Worm (Caenorhabditis elegans) whole organism, L4 larva: ENCODE results near the gene F59B10.2.
A peak's percentile ranks its signal among the peaks of the same experiment; 100 is the strongest.

Experiments
- F49E8.2 ChIP-seq: sonication (generic microtip); optimal IDR thresholded peaks from 2 replicates; lab custom pipeline; 2016; ENCODE audit warnings: missing compliant biosample characterization, mild to moderate bottlenecking, missing genetic modification characterization, borderline replicate concordance
- T20F7.1 ChIP-seq: fragments of 200-800 bp; sonication (Bioruptor generic); optimal IDR thresholded peaks from 2 replicates; lab custom pipeline; 2018; ENCODE audit warnings: mild to moderate bottlenecking, missing genetic modification characterization, missing compliant biosample characterization
- T26A8.4 ChIP-seq: fragments of 200-800 bp; sonication (Bioruptor generic); IDR thresholded peaks from 2 replicates; pipeline ENCODE4 v1.3.6; 2022; ENCODE audit warnings: missing genetic modification characterization, missing compliant biosample characterization
- Y48G9A.11 ChIP-seq: fragments of 200-800 bp; sonication (Bioruptor generic); IDR thresholded peaks from 2 replicates; pipeline ENCODE4 v1.3.6; 2022; ENCODE audit warnings: missing genetic modification reagents, missing genetic modification characterization, missing compliant biosample characterization
- Y75B8A.6 ChIP-seq: fragments of 200-800 bp; sonication (Bioruptor generic); IDR thresholded peaks from 2 replicates; pipeline ENCODE4 v1.3.6; 2022; ENCODE audit warnings: missing genetic modification reagents, missing genetic modification characterization, missing compliant biosample characterization
- ZK337.2 ChIP-seq: fragments of 200-800 bp; sonication (Bioruptor generic); IDR thresholded peaks from 2 replicates; pipeline ENCODE4 v1.3.6; 2022; ENCODE audit warnings: missing genetic modification reagents, missing genetic modification characterization, missing compliant biosample characterization
- ZK546.5 ChIP-seq, 2 experiments: sonication (generic microtip); optimal IDR thresholded peaks; 2 replicates each; lab custom pipeline; 2017; ENCODE audit warnings: missing biosample characterization in 2 of 2, missing genetic modification characterization in 2 of 2
- aha-1 ChIP-seq: fragments of 150-350 bp; peaks from one replicate; lab custom pipeline; 2014; ENCODE audit warnings: missing biosample characterization, missing genetic modification characterization
- ama-1 ChIP-seq: fragments of 150-350 bp; optimal IDR thresholded peaks from 2 replicates; lab custom pipeline; 2014; ENCODE audit warnings: inconsistent platforms, mixed read lengths
- arid-1 ChIP-seq: fragments of 200-800 bp; sonication (Bioruptor generic); conservative IDR thresholded peaks from 2 replicates; pipeline ENCODE4 v1.3.6; 2022; ENCODE audit warnings: missing genetic modification reagents, missing genetic modification characterization, missing compliant biosample characterization
- dmd-8 ChIP-seq: fragments of 200-800 bp; sonication (Bioruptor generic); IDR thresholded peaks from 2 replicates; pipeline ENCODE4 v1.3.6; 2022; ENCODE audit warnings: missing genetic modification characterization, missing compliant biosample characterization
- dmd-9 ChIP-seq: fragments of 200-800 bp; sonication (Bioruptor generic); IDR thresholded peaks from 2 replicates; pipeline ENCODE4 v1.3.6; 2022; ENCODE audit warnings: missing genetic modification reagents, missing genetic modification characterization, missing compliant biosample characterization
- duxl-1 ChIP-seq: sonication (generic microtip); optimal IDR thresholded peaks from 2 replicates; lab custom pipeline; 2016; ENCODE audit warnings: mild to moderate bottlenecking, missing genetic modification characterization, moderate library complexity, missing compliant biosample characterization; ENCODE audit not compliant: poor library complexity
- egl-27 ChIP-seq: sonication (generic microtip); optimal IDR thresholded peaks from 3 replicates; lab custom pipeline; 2017; ENCODE audit warnings: missing biosample characterization, missing genetic modification reagents, missing genetic modification characterization
- egl-43 ChIP-seq: fragments of 200-800 bp; sonication (Bioruptor generic); IDR thresholded peaks from 2 replicates; pipeline ENCODE4 v1.3.6; 2022; ENCODE audit warnings: missing genetic modification reagents, missing genetic modification characterization, missing compliant biosample characterization
- hif-1 ChIP-seq, 2 experiments: sonication (generic microtip); optimal IDR thresholded peaks; 2 replicates each; lab custom pipeline; 2016 to 2017; ENCODE audit warnings: missing compliant biosample characterization in 2 of 2, missing genetic modification characterization in 2 of 2, missing genetic modification reagents in 2 of 2, missing genotype in 2 of 2, mild to moderate bottlenecking in 1 of 2
- hlh-11 ChIP-seq: fragments of 200-800 bp; sonication (Bioruptor generic); optimal IDR thresholded peaks from 2 replicates; lab custom pipeline; 2018; ENCODE audit warnings: mild to moderate bottlenecking, missing genetic modification characterization, missing compliant biosample characterization
- hlh-30 ChIP-seq: sonication (generic microtip); optimal IDR thresholded peaks from 2 replicates; lab custom pipeline; 2017; ENCODE audit warnings: antibody characterized with exemption, mild to moderate bottlenecking, missing genetic modification characterization, missing compliant biosample characterization; ENCODE audit not compliant: insufficient read depth
- lim-7 ChIP-seq: fragments of 200-800 bp; sonication (Bioruptor generic); IDR thresholded peaks from 2 replicates; pipeline ENCODE4 v1.3.6; 2022; ENCODE audit warnings: missing genetic modification characterization, missing compliant biosample characterization
- lin-1 ChIP-seq: fragments of 200-800 bp; sonication (Bioruptor generic); IDR thresholded peaks from 2 replicates; pipeline ENCODE4 v1.3.6; 2022; ENCODE audit warnings: missing genetic modification reagents, missing genetic modification characterization, missing compliant biosample characterization
- lin-38 ChIP-seq: fragments of 200-800 bp; sonication (Bioruptor generic); IDR thresholded peaks from 2 replicates; pipeline ENCODE4 v1.3.6; 2022; ENCODE audit warnings: missing genetic modification reagents, missing genetic modification characterization, missing compliant biosample characterization
- madf-5 ChIP-seq, 2 experiments: fragments of 200-800 bp; sonication (Bioruptor generic); IDR thresholded peaks; 2 replicates each; pipeline ENCODE4 v1.3.6; 2022; ENCODE audit warnings: missing compliant biosample characterization in 2 of 2, missing genetic modification characterization in 2 of 2
- mdl-1 ChIP-seq, 2 experiments: fragments of 150-350 bp in 1 of 2; sonication (generic microtip) in 1 of 2; optimal IDR thresholded peaks; 2 replicates each; lab custom pipeline; 2014 to 2017; ENCODE audit warnings: missing biosample characterization in 2 of 2, missing genetic modification characterization in 2 of 2
- mdt-29 ChIP-seq: fragments of 200-800 bp; sonication (Bioruptor generic); IDR thresholded peaks from 2 replicates; pipeline ENCODE4 v1.3.6; 2022; ENCODE audit warnings: missing genetic modification reagents, missing genetic modification characterization, missing compliant biosample characterization
- mep-1 ChIP-seq: fragments of 150-350 bp; sonication (generic microtip); optimal IDR thresholded peaks from 3 replicates; lab custom pipeline; 2014; ENCODE audit warnings: missing biosample characterization, missing genetic modification characterization
- mes-2 ChIP-seq: sonication (generic microtip); optimal IDR thresholded peaks from 2 replicates; lab custom pipeline; 2016; ENCODE audit warnings: missing genotype, mild to moderate bottlenecking, missing genetic modification characterization, missing compliant biosample characterization; ENCODE audit not compliant: poor library complexity, severe bottlenecking
- mxl-3 ChIP-seq: fragments of 200-800 bp; sonication (Bioruptor generic); optimal IDR thresholded peaks from 2 replicates; lab custom pipeline; 2018; ENCODE audit warnings: mild to moderate bottlenecking, missing genetic modification characterization, missing compliant biosample characterization
- nhr-11 ChIP-seq: fragments of 150-350 bp; optimal IDR thresholded peaks from 2 replicates; lab custom pipeline; 2014; ENCODE audit warnings: missing biosample characterization, missing genetic modification characterization
- nhr-237 ChIP-seq: sonication (generic microtip); optimal IDR thresholded peaks from 2 replicates; lab custom pipeline; 2017; ENCODE audit warnings: missing biosample characterization, missing genetic modification characterization
- nhr-41 ChIP-seq: fragments of 200-800 bp; sonication (Bioruptor generic); IDR thresholded peaks from 2 replicates; pipeline ENCODE4 v1.3.6; 2022; ENCODE audit warnings: missing genetic modification reagents, missing genetic modification characterization, missing compliant biosample characterization
- nhr-48 ChIP-seq: sonication (generic microtip); optimal IDR thresholded peaks from 2 replicates; lab custom pipeline; 2016; ENCODE audit warnings: mild to moderate bottlenecking, missing genetic modification characterization, missing compliant biosample characterization
- pha-4 ChIP-seq, 2 experiments: fragments of 150-350 bp in 1 of 2; fragments of 200-800 bp in 1 of 2; sonication (Bioruptor generic) in 1 of 2; IDR thresholded peaks in 1 of 2; optimal IDR thresholded peaks in 1 of 2; 2 replicates each; pipeline versions ENCODE4 v1.3.6 to Lab custom; 2014 to 2022; ENCODE audit warnings: missing genetic modification characterization in 2 of 2, missing genetic modification reagents in 2 of 2, missing biosample characterization in 1 of 2, missing compliant biosample characterization in 1 of 2
- php-3 ChIP-seq: fragments of 200-800 bp; sonication (Bioruptor generic); IDR thresholded peaks from 2 replicates; pipeline ENCODE4 v1.3.6; 2022; ENCODE audit warnings: missing genetic modification reagents, missing genetic modification characterization, missing compliant biosample characterization
- sdz-12 ChIP-seq: fragments of 200-800 bp; sonication (Bioruptor generic); optimal IDR thresholded peaks from 2 replicates; lab custom pipeline; 2018; ENCODE audit warnings: mild to moderate bottlenecking, missing genetic modification characterization, missing compliant biosample characterization
- set-16 ChIP-seq: fragments of 200-800 bp; sonication (Bioruptor generic); IDR thresholded peaks from 2 replicates; pipeline ENCODE4 v1.3.6; 2022; ENCODE audit warnings: missing genetic modification reagents, missing genetic modification characterization, missing compliant biosample characterization
- snpc-1.2 ChIP-seq: fragments of 200-800 bp; sonication (Bioruptor generic); IDR thresholded peaks from 2 replicates; pipeline ENCODE4 v1.3.6; 2022; ENCODE audit warnings: missing genetic modification reagents, missing genetic modification characterization, missing compliant biosample characterization
- spr-1 ChIP-seq: sonication (generic microtip); optimal IDR thresholded peaks from 2 replicates; lab custom pipeline; 2016; ENCODE audit warnings: mild to moderate bottlenecking, missing genetic modification characterization, missing compliant biosample characterization
- spr-3 ChIP-seq: fragments of 200-800 bp; sonication (Bioruptor generic); optimal IDR thresholded peaks from 2 replicates; lab custom pipeline; 2018; ENCODE audit warnings: mild to moderate bottlenecking, missing genetic modification characterization, missing compliant biosample characterization
- tra-1 ChIP-seq: fragments of 200-800 bp; sonication (Bioruptor generic); IDR thresholded peaks from 2 replicates; pipeline ENCODE4 v1.3.6; 2022; ENCODE audit warnings: missing genetic modification reagents, missing genetic modification characterization, missing compliant biosample characterization
- zfp-3 ChIP-seq: fragments of 200-800 bp; sonication (Bioruptor generic); conservative IDR thresholded peaks from 2 replicates; pipeline ENCODE4 v1.3.6; 2022; ENCODE audit warnings: missing genetic modification reagents, missing genetic modification characterization, missing compliant biosample characterization
- zip-11 ChIP-seq: fragments of 200-800 bp; sonication (Bioruptor generic); IDR thresholded peaks from 2 replicates; pipeline ENCODE4 v1.3.6; 2022; ENCODE audit warnings: missing genetic modification characterization, missing compliant biosample characterization
- ztf-7 ChIP-seq: fragments of 150-350 bp; optimal IDR thresholded peaks from 2 replicates; lab custom pipeline; 2014; ENCODE audit warnings: missing biosample characterization, missing genetic modification characterization

Gene F59B10.2

DNA sequence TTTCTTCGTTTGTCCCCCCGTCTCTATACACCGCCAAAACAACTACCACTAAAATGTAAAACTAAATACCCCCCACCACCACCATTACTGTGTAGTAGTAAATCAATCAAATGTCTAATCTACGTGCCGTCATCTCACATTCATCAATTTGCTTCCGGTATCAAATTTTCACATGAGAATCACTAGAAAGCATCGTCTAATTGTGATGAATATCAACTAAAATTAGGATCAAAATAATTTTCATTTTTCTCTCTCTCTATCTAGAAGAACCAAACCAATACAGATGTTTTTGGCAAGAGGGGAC lies 37.1 kb upstream of the F59B10.2 start (continued):
- TF ChIP-seq nhr-237 (tag; lab: Kevin White, UChicago): no peak
- no peak for TF ChIP-seq dmd-8 (GFP tag; lab: Robert Waterston, UW)
- TF ChIP-seq ama-1 (lab: Kevin White, UChicago): peak; percentile 57
- no peak for TF ChIP-seq Y48G9A.11 (GFP tag; lab: Robert Waterston, UW)
- no peak for TF ChIP-seq Y75B8A.6 (GFP tag; lab: Robert Waterston, UW)
- TF ChIP-seq hlh-11 (tag; lab: Kevin White, UChicago): no peak
- TF ChIP-seq, all 104 proteins: peak for 8

DNA sequence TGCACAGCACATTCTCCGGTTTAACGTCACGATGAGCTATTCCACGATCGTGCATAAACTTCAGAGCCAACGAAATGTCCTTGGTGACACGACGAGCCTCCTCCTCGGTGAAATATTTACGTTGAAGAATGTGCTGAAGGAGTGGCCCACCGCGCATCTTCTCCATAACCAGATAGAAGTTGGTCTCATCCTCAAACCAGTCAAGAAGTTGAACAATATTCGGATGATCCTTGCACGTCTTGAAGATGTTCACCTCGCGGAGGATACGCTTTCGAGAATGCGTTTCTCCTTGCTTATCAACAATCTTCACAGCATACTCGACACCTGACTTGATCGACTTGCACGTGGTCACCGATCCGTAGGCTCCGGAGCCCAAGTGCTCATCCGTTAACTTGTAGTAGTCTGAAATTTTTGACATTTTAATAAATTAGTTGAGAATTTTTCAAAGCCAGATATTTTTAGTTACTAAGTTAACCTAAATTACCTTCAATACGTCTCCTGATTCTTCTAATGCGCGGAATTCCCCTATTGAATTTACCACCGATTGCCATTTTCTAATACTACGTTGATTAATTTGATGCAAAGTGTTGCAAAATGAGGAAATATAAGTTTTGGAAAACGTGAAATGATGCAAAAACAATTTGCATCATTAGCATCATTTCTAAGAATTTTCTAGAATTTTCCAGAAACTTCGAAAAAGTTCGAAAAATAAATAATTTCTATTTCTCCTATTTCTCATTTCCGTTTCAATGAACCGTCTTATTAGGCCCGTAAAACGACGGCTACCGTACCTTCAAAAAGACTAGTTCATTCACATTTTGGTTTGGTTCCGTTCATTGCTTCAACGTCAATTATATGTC lies 36.5 kb upstream of the F59B10.2 start:
- TF ChIP-seq ZK546.5 (tag; optimal IDR thresholded peaks at IDR 0.05; lab: Kevin White, UChicago): no peak
- TF ChIP-seq mdt-29 (GFP tag; lab: Robert Waterston, UW): peak; percentile 29; the same call in 1 of the 2 replicates
- TF ChIP-seq dmd-8 (GFP tag; lab: Robert Waterston, UW): peak; percentile 10; the same call in 1 of the 2 replicates
- TF ChIP-seq T26A8.4 (GFP tag; lab: Robert Waterston, UW): peak; percentile 54; the same call in 1 of the 2 replicates
- no peak for TF ChIP-seq nhr-48 (tag; lab: Kevin White, UChicago)
- TF ChIP-seq madf-5 (GFP tag; IDR thresholded peaks at IDR 0.05; lab: Robert Waterston, UW): 0 out of 4 replicates have a peak, but pooled peaks of 1 of the 2 experiments have one; percentile 15
- TF ChIP-seq egl-43 (GFP tag; lab: Robert Waterston, UW): peak; percentile 62; the same call in 1 of the 2 replicates
- no peak for TF ChIP-seq zip-11 (GFP tag; lab: Robert Waterston, UW)
- no peak for TF ChIP-seq spr-1 (tag; lab: Kevin White, UChicago)
- peak; percentile 25; the same call in 1 of the 2 replicates for TF ChIP-seq Y48G9A.11 (GFP tag; lab: Robert Waterston, UW)
- TF ChIP-seq dmd-9 (GFP tag; lab: Robert Waterston, UW): peak; percentile 42; the same call in 1 of the 2 replicates
- peak; percentile 41; the same call in 1 of the 2 replicates for TF ChIP-seq tra-1 (GFP tag; lab: Robert Waterston, UW)
- TF ChIP-seq duxl-1 (tag; lab: Kevin White, UChicago): no peak
- TF ChIP-seq Y75B8A.6 (GFP tag; lab: Robert Waterston, UW): peak; percentile 37; the same call in 1 of the 2 replicates
- peak; percentile 26 for TF ChIP-seq mes-2
- peak; percentile 46 for TF ChIP-seq nhr-11 (tag; lab: Kevin White, UChicago)
- TF ChIP-seq ZK337.2 (GFP tag; lab: Robert Waterston, UW): no peak
- TF ChIP-seq mxl-3 (GFP tag; lab: Kevin White, UChicago): peak; percentile 3
- TF ChIP-seq lim-7 (GFP tag; lab: Robert Waterston, UW): peak; percentile 21; the same call in 1 of the 2 replicates
- TF ChIP-seq zfp-3: peak; percentile 8
- peak; percentile 63; the same call in 1 of the 2 replicates for TF ChIP-seq snpc-1.2 (GFP tag; lab: Robert Waterston, UW)
- no peak for TF ChIP-seq spr-3 (GFP tag; lab: Kevin White, UChicago)
- TF ChIP-seq set-16 (GFP tag; lab: Robert Waterston, UW): no peak
- peak; percentile 4 for TF ChIP-seq ztf-7
- peak; percentile 37 for TF ChIP-seq hlh-30
- TF ChIP-seq aha-1 (tag; lab: Kevin White, UChicago): peak; percentile 98
- TF ChIP-seq php-3 (GFP tag; lab: Robert Waterston, UW): peak; percentile 35; the same call in 1 of the 2 replicates
- peak; percentile 28 for TF ChIP-seq ama-1 (lab: Kevin White, UChicago)
- TF ChIP-seq hlh-11 (tag; lab: Kevin White, UChicago): no peak
- 0 out of 2 replicates have a peak, but pooled peaks have one; percentile 18 for TF ChIP-seq lin-1 (GFP tag; lab: Robert Waterston, UW)

DNA sequence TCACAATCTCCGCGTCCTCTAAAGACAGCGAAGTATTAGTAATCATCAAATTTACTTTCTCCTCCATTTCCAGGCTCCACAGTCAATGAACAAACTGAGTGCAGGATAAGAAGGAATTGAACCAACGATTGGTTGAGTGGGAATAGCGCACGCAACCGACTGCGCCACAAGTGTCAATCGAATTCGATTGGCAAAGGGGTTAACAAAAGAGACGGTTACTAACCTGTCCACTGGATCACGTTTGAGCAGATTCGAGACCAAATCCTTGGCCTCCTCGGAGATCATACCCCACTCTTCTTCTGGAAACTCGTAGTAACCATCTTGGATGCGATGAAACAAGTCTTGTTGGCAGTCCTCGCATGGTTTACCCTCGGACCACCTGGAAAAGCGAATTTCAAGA lies 35.6 kb upstream of the F59B10.2 start:
- TF ChIP-seq madf-5 (GFP tag; IDR thresholded peaks at IDR 0.05; lab: Robert Waterston, UW) (peak in 1 of 2 experiments; percentile 49; a peak in 1 of 4 replicates), hif-1 (tag; optimal IDR thresholded peaks at IDR 0.05; lab: Kevin White, UChicago) (no peak), nhr-48 (tag; lab: Kevin White, UChicago) (no peak), F49E8.2 (tag; lab: Kevin White, UChicago) (peak; percentile 23), egl-27 (tag; lab: Kevin White, UChicago) (no peak), nhr-41 (no peak), dmd-9 (GFP tag; lab: Robert Waterston, UW) (no peak), nhr-11 (tag; lab: Kevin White, UChicago) (no peak), aha-1 (tag; lab: Kevin White, UChicago) (peak; percentile 99), pha-4 (GFP tag; IDR thresholded peaks at IDR 0.05; lab: Robert Waterston, UW) (0 out of 2 replicates have a peak, but pooled peaks have one; percentile 27), pha-4 (tag; optimal IDR thresholded peaks at IDR 0.05; lab: Kevin White, UChicago) (no peak), snpc-1.2 (GFP tag; lab: Robert Waterston, UW) (peak; percentile 64; the same call in 1 of the 2 replicates), lin-38 (GFP tag; lab: Robert Waterston, UW) (peak; percentile 42; the same call in 1 of the 2 replicates), mep-1 (no peak), sdz-12 (GFP tag; lab: Kevin White, UChicago) (peak; percentile 68), T20F7.1 (GFP tag; lab: Kevin White, UChicago) (peak; percentile 2), mdl-1 (tag; optimal IDR thresholded peaks at IDR 0.05; lab: Kevin White, UChicago) (no peak), egl-43 (GFP tag; lab: Robert Waterston, UW) (peak; percentile 50), arid-1 (GFP tag; lab: Robert Waterston, UW) (peak; percentile 50; the same call in 1 of the 2 replicates)
